Fruit fly (Drosophila melanogaster): ENCODE measurements around the gene CG18404.

CG18404 gene

DNA sequence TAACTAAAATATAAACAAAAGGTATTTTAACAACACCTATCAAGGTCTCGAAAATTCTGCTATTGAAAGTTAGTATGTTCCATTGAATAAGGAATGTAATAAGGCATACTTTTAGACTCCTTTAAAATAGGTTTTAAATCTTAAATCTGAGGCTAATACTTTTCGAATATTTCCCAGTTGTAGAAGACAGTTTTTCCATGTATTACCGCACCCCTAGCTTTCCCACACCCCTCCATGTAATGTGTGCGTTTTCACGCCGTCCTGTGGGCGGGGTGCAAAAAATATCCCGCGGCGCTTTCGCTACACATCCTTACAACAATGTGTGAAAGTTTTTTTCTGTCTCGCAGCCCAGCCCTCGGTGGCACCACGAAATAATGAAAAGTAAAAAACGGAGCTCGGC lies 28.4 kb upstream of the CG18404 start (continued):
- no peak for TF ChIP-seq CG31224 (GFP tag; IDR thresholded peaks at IDR 0.05)
- no peak for TF ChIP-seq pan (optimal IDR thresholded peaks at IDR 0.05)
- no peak for TF ChIP-seq pan (GFP tag; optimal IDR thresholded peaks at IDR 0.05 in 1 of 2, IDR thresholded peaks at IDR 0.05 in 1 of 2)
- TF ChIP-seq CG10654 (GFP tag; optimal IDR thresholded peaks at IDR 0.05): no peak
- TF ChIP-seq knrl (GFP tag; IDR thresholded peaks at IDR 0.05; ENCODE audit: partially characterized antibody): no peak
- no peak for TF ChIP-seq ssp (GFP tag; IDR thresholded peaks at IDR 0.05)

DNA sequence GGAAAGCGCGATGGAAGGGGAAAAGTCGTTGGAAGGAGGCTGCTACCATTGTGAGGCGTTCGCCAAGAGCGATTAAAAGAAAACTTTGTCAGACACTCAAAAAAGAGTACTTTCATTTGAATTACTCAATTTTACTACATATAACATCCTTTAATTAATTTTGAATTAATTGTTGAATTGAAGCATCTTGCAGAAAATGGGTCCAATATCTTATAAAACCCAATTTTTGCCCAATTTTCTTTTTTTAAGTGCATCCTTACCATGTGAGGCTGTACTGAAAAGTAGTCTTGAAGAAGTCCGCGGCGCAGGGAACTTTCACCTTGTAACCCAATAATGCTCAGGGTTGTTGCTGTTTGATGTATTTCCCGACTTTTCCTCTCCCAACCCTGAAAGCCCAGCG lies 17.7 kb upstream of the CG18404 start:
- TF ChIP-seq chif (GFP tag; optimal IDR thresholded peaks at IDR 0.05) (peak in 1 of 2 experiments; percentile 8), knrl (GFP tag; IDR thresholded peaks at IDR 0.05; ENCODE audit: partially characterized antibody) (no peak), repo (GFP tag; optimal IDR thresholded peaks at IDR 0.05) (no peak), CG15011 (GFP tag; optimal IDR thresholded peaks at IDR 0.05) (no peak), Sox102F (GFP tag; optimal IDR thresholded peaks at IDR 0.05) (peak; percentile 45), cwo (GFP tag; optimal IDR thresholded peaks at IDR 0.05) (no peak), az2 (GFP tag; optimal IDR thresholded peaks at IDR 0.05) (peak; percentile 11), en (GFP tag; optimal IDR thresholded peaks at IDR 0.05) (no peak), chn (GFP tag; optimal IDR thresholded peaks at IDR 0.05) (no peak), CG3065 (GFP tag; optimal IDR thresholded peaks at IDR 0.05) (no peak), hth (optimal IDR thresholded peaks at IDR 0.05) (no peak), CG4404 (GFP tag; IDR thresholded peaks at IDR 0.05) (no peak), pfk (GFP tag; optimal IDR thresholded peaks at IDR 0.05) (no peak), Jarid2 (GFP tag; optimal IDR thresholded peaks at IDR 0.05) (no peak), ttk (GFP tag; IDR thresholded peaks at IDR 0.05) (peak; percentile 30; the same call in 1 of the 2 replicates), trem (tag; optimal IDR thresholded peaks at IDR 0.05) (no peak), org-1 (GFP tag; optimal IDR thresholded peaks at IDR 0.05) (no peak), CG17912 (GFP tag; optimal IDR thresholded peaks at IDR 0.05) (no peak), fd96Cb (tag; optimal IDR thresholded peaks at IDR 0.05) (peak; percentile 2), H2.0 (GFP tag; IDR thresholded peaks at IDR 0.05) (0 out of 2 replicates have a peak, but pooled peaks have one; percentile 17), CG10267 (tag; optimal IDR thresholded peaks at IDR 0.05) (peak; percentile 6), vfl (GFP tag; optimal IDR thresholded peaks at IDR 0.05) (no peak), CG9817 (tag; optimal IDR thresholded peaks at IDR 0.05) (peak; percentile 1), CG17802 (tag; optimal IDR thresholded peaks at IDR 0.05) (no peak), lbe (GFP tag; optimal IDR thresholded peaks at IDR 0.05) (no peak), Eip74EF (GFP tag; optimal IDR thresholded peaks at IDR 0.05) (no peak), dmrt99B (tag; optimal IDR thresholded peaks at IDR 0.05) (peak; percentile 60), scrt (GFP tag; optimal IDR thresholded peaks at IDR 0.05) (peak; percentile 21), CG8478 (optimal IDR thresholded peaks at IDR 0.05) (no peak), nmo (GFP tag; optimal IDR thresholded peaks at IDR 0.05) (peak; percentile 21), grau (tag; optimal IDR thresholded peaks at IDR 0.05) (peak; percentile 27), pnt (GFP tag; optimal IDR thresholded peaks at IDR 0.05) (no peak), CG17385 (GFP tag; optimal IDR thresholded peaks at IDR 0.05) (peak; percentile 31), bab2 (GFP tag; optimal IDR thresholded peaks at IDR 0.05) (no peak), Six4 (GFP tag; optimal IDR thresholded peaks at IDR 0.05) (no peak), oc (tag; optimal IDR thresholded peaks at IDR 0.05) (no peak), CTCF (GFP tag; optimal IDR thresholded peaks at IDR 0.05) (no peak), dysf (GFP tag; IDR thresholded peaks at IDR 0.05) (0 out of 3 replicates have a peak, but pooled peaks have one; percentile 27), toy (GFP tag; IDR thresholded peaks at IDR 0.05) (no peak), cas (GFP tag; IDR thresholded peaks at IDR 0.05) (no peak), CG31441 (GFP tag; IDR thresholded peaks at IDR 0.05) (no peak), Elba2 (GFP tag; optimal IDR thresholded peaks at IDR 0.05) (no peak), ara (GFP tag; IDR thresholded peaks at IDR 0.05) (no peak), CG8924 (tag; optimal IDR thresholded peaks at IDR 0.05) (no peak), CG30403 (GFP tag; optimal IDR thresholded peaks at IDR 0.05) (no peak), CG1603 (tag; optimal IDR thresholded peaks at IDR 0.05) (peak; percentile 39)

Data from whole organism, embryonic.